Fruit fly (Drosophila melanogaster): ENCODE results near the gene CG31717.

Gene CG31717

DNA sequence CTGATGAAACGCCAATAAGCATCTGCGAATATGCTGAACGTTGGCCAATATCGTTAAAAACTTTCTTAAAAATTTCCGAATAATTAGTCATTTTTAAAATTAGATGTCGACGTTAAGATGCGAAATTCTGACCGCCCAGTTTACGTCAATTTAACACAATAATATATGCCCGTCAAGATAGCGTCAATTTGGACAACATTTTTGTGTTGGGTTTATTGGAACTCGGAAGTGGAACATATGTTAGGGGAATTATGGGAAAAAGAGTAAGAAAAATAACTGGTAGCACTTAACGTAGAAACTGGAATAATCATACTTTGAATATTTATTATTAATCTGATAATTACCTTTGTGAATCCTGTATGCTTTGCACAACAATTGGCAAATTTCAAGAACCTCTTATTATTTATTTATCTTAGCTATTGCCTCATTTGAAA, 5.2 kb downstream of the CG31717 start, which contains the start of gene CG5676:
TSS of gene CG5676 (minus strand) at position 167 of the 434 bp plus-strand sequence.
- TF ChIP-seq CG1620 (GFP tag; optimal IDR thresholded peaks at IDR 0.05) (no peak), kay (GFP tag; ENCODE audit: borderline replicate concordance) (peak; percentile 92), bab1 (GFP tag; optimal IDR thresholded peaks at IDR 0.05) (peak; percentile 51)

- no peak for TF ChIP-seq pad (GFP tag; optimal IDR thresholded peaks at IDR 0.05)
- TF ChIP-seq CG14711 (tag; optimal IDR thresholded peaks at IDR 0.05): no peak
- TF ChIP-seq CG5204 (GFP tag; optimal IDR thresholded peaks at IDR 0.05): no peak
- TF ChIP-seq CG12768 (GFP tag; optimal IDR thresholded peaks at IDR 0.05): no peak
- TF ChIP-seq Crg-1 (GFP tag; optimal IDR thresholded peaks at IDR 0.05): no peak
- no peak for TF ChIP-seq CG33017 (tag; optimal IDR thresholded peaks at IDR 0.05)
- TF ChIP-seq ovo (GFP tag; optimal IDR thresholded peaks at IDR 0.05): no peak
- TF ChIP-seq Clk (GFP tag; optimal IDR thresholded peaks at IDR 0.05): no peak
- TF ChIP-seq CG7045 (GFP tag; optimal IDR thresholded peaks at IDR 0.05): no peak
- TF ChIP-seq Hr96 (GFP tag; optimal IDR thresholded peaks at IDR 0.05): no peak
- TF ChIP-seq cic (GFP tag; optimal IDR thresholded peaks at IDR 0.05): no peak
- no peak for TF ChIP-seq toe (GFP tag; optimal IDR thresholded peaks at IDR 0.05)
- TF ChIP-seq CG7101 (tag; optimal IDR thresholded peaks at IDR 0.05): no peak
- no peak for TF ChIP-seq kay (GFP tag; ENCODE audit: borderline replicate concordance)
- TF ChIP-seq bab1 (GFP tag; optimal IDR thresholded peaks at IDR 0.05): no peak
- TF ChIP-seq Mnt (GFP tag; optimal IDR thresholded peaks at IDR 0.05): no peak
- no peak for TF ChIP-seq CG11617 (GFP tag; optimal IDR thresholded peaks at IDR 0.05)
- no peak for TF ChIP-seq cnc (optimal IDR thresholded peaks at IDR 0.05)
- TF ChIP-seq tj (GFP tag; optimal IDR thresholded peaks at IDR 0.05): no peak
Observed at dm6 chr2L:10259960-10260749, 9.6 kb downstream of the CG31717 start.

- peak; percentile 28 for TF ChIP-seq CG33017 (tag; optimal IDR thresholded peaks at IDR 0.05)
- peak; percentile 12 for TF ChIP-seq pad (GFP tag; optimal IDR thresholded peaks at IDR 0.05)
- peak; percentile 91 for TF ChIP-seq kay (GFP tag; ENCODE audit: borderline replicate concordance)
- no peak for TF ChIP-seq CG1620 (GFP tag; optimal IDR thresholded peaks at IDR 0.05)
- TF ChIP-seq toe (GFP tag; optimal IDR thresholded peaks at IDR 0.05): no peak
- peak; percentile 21 for TF ChIP-seq Mnt (GFP tag; optimal IDR thresholded peaks at IDR 0.05)
- TF ChIP-seq bab1 (GFP tag; optimal IDR thresholded peaks at IDR 0.05): peak; percentile 46
- TF ChIP-seq Clk (GFP tag; optimal IDR thresholded peaks at IDR 0.05): no peak
- peak; percentile 47 for TF ChIP-seq CG7101 (tag; optimal IDR thresholded peaks at IDR 0.05)
- no peak for TF ChIP-seq Crg-1 (GFP tag; optimal IDR thresholded peaks at IDR 0.05)
- TF ChIP-seq Hr96 (GFP tag; optimal IDR thresholded peaks at IDR 0.05): no peak
- TF ChIP-seq CG5204 (GFP tag; optimal IDR thresholded peaks at IDR 0.05): no peak
- TF ChIP-seq CG11617 (GFP tag; optimal IDR thresholded peaks at IDR 0.05): peak; percentile 27
- TF ChIP-seq CG12768 (GFP tag; optimal IDR thresholded peaks at IDR 0.05): peak; percentile 66
- TF ChIP-seq tj (GFP tag; optimal IDR thresholded peaks at IDR 0.05): peak; percentile 40
- peak; percentile 73 for TF ChIP-seq CG14711 (tag; optimal IDR thresholded peaks at IDR 0.05)
- no peak for TF ChIP-seq ovo (GFP tag; optimal IDR thresholded peaks at IDR 0.05)
- no peak for TF ChIP-seq cnc (optimal IDR thresholded peaks at IDR 0.05)
- TF ChIP-seq CG7045 (GFP tag; optimal IDR thresholded peaks at IDR 0.05): peak; percentile 61
- no peak for TF ChIP-seq cic (GFP tag; optimal IDR thresholded peaks at IDR 0.05)
Observed at dm6 chr2L:10260750-10261493, 10.4 kb downstream of the CG31717 start, which contains the start of gene Pten. Gene Pten (minus strand): TSS chr2L:10261049.

DNA sequence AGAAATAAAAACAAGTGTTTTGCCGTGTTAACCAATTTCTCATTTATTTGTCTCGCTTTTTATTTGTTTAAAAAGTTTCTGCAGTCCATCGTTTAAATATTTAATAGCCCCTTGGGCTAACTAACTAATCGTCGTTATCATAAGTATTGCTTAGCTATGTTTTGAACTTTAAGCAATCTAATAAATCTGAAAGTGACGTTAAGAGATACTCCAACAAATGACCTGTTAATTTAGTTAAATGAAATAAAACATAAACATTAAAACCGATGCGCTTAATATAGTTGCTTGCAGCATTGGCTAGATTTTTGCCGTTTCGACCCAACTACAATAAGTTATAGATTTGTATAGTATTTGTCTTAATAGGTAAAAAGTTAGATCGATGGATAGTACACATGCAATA, 11.2 kb downstream of the CG31717 start:
- TF ChIP-seq kay (GFP tag; ENCODE audit: borderline replicate concordance): peak; percentile 91
- no peak for TF ChIP-seq pad (GFP tag; optimal IDR thresholded peaks at IDR 0.05)
- no peak for TF ChIP-seq CG7101 (tag; optimal IDR thresholded peaks at IDR 0.05)

- no peak for TF ChIP-seq CG11617 (GFP tag; optimal IDR thresholded peaks at IDR 0.05)
Observed at dm6 chr2L:10263343-10263744, 12.8 kb downstream of the CG31717 start, which contains the start of gene Rsf1. Gene Rsf1 (minus strand): TSS chr2L:10263554.

- TF ChIP-seq CG33017 (tag; optimal IDR thresholded peaks at IDR 0.05): no peak
- TF ChIP-seq kay (GFP tag; ENCODE audit: borderline replicate concordance): peak; percentile 75
- peak; percentile 20 for TF ChIP-seq CG14711 (tag; optimal IDR thresholded peaks at IDR 0.05)
- TF ChIP-seq CG12768 (GFP tag; optimal IDR thresholded peaks at IDR 0.05): no peak
- no peak for TF ChIP-seq CG7045 (GFP tag; optimal IDR thresholded peaks at IDR 0.05)
- TF ChIP-seq toe (GFP tag; optimal IDR thresholded peaks at IDR 0.05): no peak
- peak; percentile 46 for TF ChIP-seq bab1 (GFP tag; optimal IDR thresholded peaks at IDR 0.05)
Observed at dm6 chr2L:10263830-10264634, 13.5 kb downstream of the CG31717 start, which contains the start of gene REPTOR-BP. Gene REPTOR-BP (plus strand): TSS chr2L:10264125.

Measured in whole organism, adult.